Fruit fly (Drosophila melanogaster): Measurements from ENCODE around the gene CG33673.

CG33673 gene

dm6 chr2L:1959420-1959819 is 12.9 kb upstream of the CG33673 start (continued):
- TF ChIP-seq disco-r (GFP tag; optimal IDR thresholded peaks at IDR 0.05) (no peak), danr (GFP tag; IDR thresholded peaks at IDR 0.05) (no peak), CG13123 (GFP tag; optimal IDR thresholded peaks at IDR 0.05) (no peak), Dref (GFP tag; IDR thresholded peaks at IDR 0.05) (no peak), CG9932 (GFP tag; IDR thresholded peaks at IDR 0.05) (no peak), NC2α (GFP tag; optimal IDR thresholded peaks at IDR 0.05) (no peak), fd3F (GFP tag; optimal IDR thresholded peaks at IDR 0.05) (no peak), CG18011 (GFP tag; optimal IDR thresholded peaks at IDR 0.05) (no peak), CG12391 (tag; optimal IDR thresholded peaks at IDR 0.05) (peak; percentile 31), CG11456 (GFP tag; IDR thresholded peaks at IDR 0.05) (no peak), E2f1 (GFP tag; IDR thresholded peaks at IDR 0.05) (no peak), hth (optimal IDR thresholded peaks at IDR 0.05) (no peak), CG14965 (GFP tag; optimal IDR thresholded peaks at IDR 0.05; ENCODE audit: borderline replicate concordance) (no peak), sqz (GFP tag; optimal IDR thresholded peaks at IDR 0.05) (no peak), CG6254 (GFP tag; optimal IDR thresholded peaks at IDR 0.05) (no peak), Taf1 (GFP tag; IDR thresholded peaks at IDR 0.05) (no peak), CG9437 (GFP tag; optimal IDR thresholded peaks at IDR 0.05) (no peak), exex (tag; optimal IDR thresholded peaks at IDR 0.05) (no peak), BtbVII (GFP tag; optimal IDR thresholded peaks at IDR 0.05) (no peak), Hmr (GFP tag; optimal IDR thresholded peaks at IDR 0.05) (peak; percentile 22), CG34422 (GFP tag; IDR thresholded peaks at IDR 0.05) (no peak), CG7987 (GFP tag; optimal IDR thresholded peaks at IDR 0.05) (no peak), Myb (GFP tag; optimal IDR thresholded peaks at IDR 0.05) (no peak), tna (GFP tag; IDR thresholded peaks at IDR 0.05; ENCODE audit: partially characterized antibody) (no peak), ham (GFP tag; IDR thresholded peaks at IDR 0.05) (no peak), aop (GFP tag; IDR thresholded peaks at IDR 0.05) (no peak), HLH3B (GFP tag; IDR thresholded peaks at IDR 0.05) (0 out of 2 replicates have a peak, but pooled peaks have one; percentile 10), tgo (GFP tag; IDR thresholded peaks at IDR 0.05) (peak; percentile 52; the same call in 1 of the 3 replicates), hbn (GFP tag; IDR thresholded peaks at IDR 0.05; ENCODE audit: partially characterized antibody) (no peak)

DNA sequence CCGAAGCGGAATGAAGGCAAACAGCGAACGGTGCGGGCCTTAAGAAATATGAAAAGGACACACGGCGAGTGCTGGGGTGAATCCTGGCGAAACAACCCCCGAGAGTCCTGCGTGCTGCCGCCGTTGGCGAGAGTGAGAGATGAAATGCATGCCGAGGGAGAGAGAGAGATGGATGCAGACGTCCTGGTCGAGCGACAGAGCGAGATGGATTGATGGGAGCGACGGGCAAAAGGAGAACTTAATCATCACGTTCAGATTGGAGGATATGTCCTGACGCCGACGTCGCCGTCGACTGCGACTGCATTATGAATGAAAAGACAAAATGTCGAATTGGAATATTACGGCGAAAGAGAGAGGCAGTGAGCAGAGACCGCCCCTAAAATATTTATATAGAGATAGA is 8.0 kb upstream of the CG33673 start:
- TF ChIP-seq CG18476 (GFP tag; optimal IDR thresholded peaks at IDR 0.05) = no peak
- TF ChIP-seq CG4360 (GFP tag; IDR thresholded peaks at IDR 0.05) = peak; percentile 50; the same call in 1 of the 2 replicates
- peak; percentile 33; the same call in 1 of the 3 replicates for TF ChIP-seq CG16813 (GFP tag; IDR thresholded peaks at IDR 0.05; ENCODE audit: partially characterized antibody)
- TF ChIP-seq CG32532 (GFP tag; IDR thresholded peaks at IDR 0.05) = no peak
- peak; percentile 12 for TF ChIP-seq gsb-n (tag; optimal IDR thresholded peaks at IDR 0.05)
- no peak for TF ChIP-seq Chrac-16 (GFP tag; optimal IDR thresholded peaks at IDR 0.05)
- no peak for TF ChIP-seq Lim3 (GFP tag; IDR thresholded peaks at IDR 0.05)
- TF ChIP-seq seq (GFP tag; IDR thresholded peaks at IDR 0.05) = peak; percentile 96
- no peak for TF ChIP-seq CG14667 (GFP tag; IDR thresholded peaks at IDR 0.05)
- peak; percentile 4 for TF ChIP-seq CG17829 (tag; optimal IDR thresholded peaks at IDR 0.05)
- TF ChIP-seq Oaz (GFP tag; IDR thresholded peaks at IDR 0.05) = no peak
- TF ChIP-seq CG1832 (GFP tag; optimal IDR thresholded peaks at IDR 0.05) = peak; percentile 96
- peak; percentile 65 for TF ChIP-seq ewg (GFP tag; optimal IDR thresholded peaks at IDR 0.05)
- peak; percentile 88 for TF ChIP-seq CG10321 (GFP tag; IDR thresholded peaks at IDR 0.05)
- TF ChIP-seq Fer3 (tag; optimal IDR thresholded peaks at IDR 0.05) = no peak
- peak; percentile 34 for TF ChIP-seq sens (GFP tag)
- no peak for TF ChIP-seq CG5180 (GFP tag; optimal IDR thresholded peaks at IDR 0.05)
- no peak for TF ChIP-seq unc-4 (GFP tag; IDR thresholded peaks at IDR 0.05; ENCODE audit: partially characterized antibody)
- peak in 1 of 2 experiments; percentile 5 for TF ChIP-seq chif (GFP tag; optimal IDR thresholded peaks at IDR 0.05)
- no peak for TF ChIP-seq CG18764 (GFP tag; optimal IDR thresholded peaks at IDR 0.05)
- TF ChIP-seq CG31224 (GFP tag; IDR thresholded peaks at IDR 0.05) = no peak
- TF ChIP-seq knrl (GFP tag; IDR thresholded peaks at IDR 0.05; ENCODE audit: partially characterized antibody) = 0 out of 3 replicates have a peak, but pooled peaks have one; percentile 20
- TF ChIP-seq CG8478 (optimal IDR thresholded peaks at IDR 0.05) = peak; percentile 80
- TF ChIP-seq tll (GFP tag; optimal IDR thresholded peaks at IDR 0.05) = peak in 1 of 2 experiments; percentile 48
